Fruit fly (Drosophila melanogaster) whole organism, prepupa: ENCODE results near the gene PLCXD.

ENCODE experiments used
- Blimp-1 ChIP-seq: fragments of 200-800 bp; sonication (Bioruptor generic); optimal IDR thresholded peaks from 3 replicates; lab custom pipeline; 2017; ENCODE audit warnings: missing biosample characterization, missing genetic modification characterization, mild to moderate bottlenecking, moderate library complexity, missing genetic modification reagents
- CG9139 ChIP-seq: fragments of 200-800 bp; sonication (Bioruptor generic); optimal IDR thresholded peaks from 3 replicates; lab custom pipeline; 2017; ENCODE audit warnings: missing biosample characterization, mild to moderate bottlenecking, missing genetic modification characterization

dm6 chr2L:12089145-12089544 lies 39.9 kb downstream of the PLCXD start:
- TF ChIP-seq CG9139 = no peak
- TF ChIP-seq Blimp-1 (GFP tag; lab: Kevin White, UChicago) = no peak
